Fruit fly (Drosophila melanogaster) S2 (cell line): ENCODE results near the gene tgy.

Experiments used
- CG8478 ChIP-seq: fragments of >200 bp; optimal IDR thresholded peaks from 2 replicates; lab custom pipeline; 2018
- CTCF ChIP-seq, 2 experiments: fragments of >200 bp; optimal IDR thresholded peaks; 2 replicates each; lab custom pipeline; 2018

dm6 chrX:19170791-19171190, 43.7 kb upstream of the tgy start, which contains the start of gene Inx5:
- no peak for TF ChIP-seq CG8478
- TF ChIP-seq CTCF (optimal IDR thresholded peaks at IDR 0.05; lab: Kevin White, UChicago): peak in 1 of 2 experiments; percentile 16
